Worm (Caenorhabditis elegans): ENCODE data around the gene T11F9.10.

ce11 chrV:11486680-11487079, at the start of gene T11F9.10:
- TF ChIP-seq unc-62 (GFP tag; optimal IDR thresholded peaks at IDR 0.05) (no peak), nhr-77 (tag; optimal IDR thresholded peaks at IDR 0.05) (no peak)

All from whole organism, L3 larva.